Worm (Caenorhabditis elegans) whole organism, L3 larva: Measurements from ENCODE around the gene srx-118.

Experiments
- R02D3.7 ChIP-seq: fragments of 150-350 bp; optimal IDR thresholded peaks from 2 replicates; lab custom pipeline; 2014; ENCODE audit warnings: missing biosample characterization, missing genetic modification characterization
- ZK546.5 ChIP-seq: sonication (generic microtip); optimal IDR thresholded peaks from 2 replicates; lab custom pipeline; 2017; ENCODE audit warnings: missing biosample characterization, missing genetic modification characterization
- aly-2 ChIP-seq: fragments of 150-350 bp; optimal IDR thresholded peaks from 2 replicates; lab custom pipeline; 2014; ENCODE audit warnings: missing biosample characterization, missing genetic modification characterization
- ama-1 ChIP-seq: fragments of 150-350 bp; optimal IDR thresholded peaks from 2 replicates; lab custom pipeline; 2018
- ceh-16 ChIP-seq: sonication (generic microtip); optimal IDR thresholded peaks from 2 replicates; lab custom pipeline; 2017; ENCODE audit warnings: missing biosample characterization, missing genetic modification characterization
- ceh-28 ChIP-seq: fragments of 150-350 bp; optimal IDR thresholded peaks from 2 replicates; lab custom pipeline; 2014; ENCODE audit warnings: missing biosample characterization, missing genetic modification reagents, missing genetic modification characterization
- ceh-82 ChIP-seq: fragments of 150-350 bp; optimal IDR thresholded peaks from 2 replicates; lab custom pipeline; 2014; ENCODE audit warnings: missing biosample characterization, missing genetic modification characterization
- ceh-9 ChIP-seq: sonication (generic microtip); optimal IDR thresholded peaks from 2 replicates; lab custom pipeline; 2018; ENCODE audit warnings: missing biosample characterization, missing genetic modification characterization
- daf-12 ChIP-seq: fragments of 150-350 bp; optimal IDR thresholded peaks from 2 replicates; lab custom pipeline; 2014; ENCODE audit warnings: missing biosample characterization, missing genetic modification reagents, missing genetic modification characterization
- egl-27 ChIP-seq: sonication (generic microtip); optimal IDR thresholded peaks from 4 replicates; lab custom pipeline; 2017; ENCODE audit warnings: missing biosample characterization, missing genetic modification reagents, missing genetic modification characterization
- egl-5 ChIP-seq: fragments of 150-350 bp; optimal IDR thresholded peaks from 2 replicates; lab custom pipeline; 2017; ENCODE audit warnings: missing biosample characterization, missing genetic modification reagents, missing genetic modification characterization, inconsistent platforms
- elt-1 ChIP-seq: fragments of 150-350 bp; optimal IDR thresholded peaks from 2 replicates; lab custom pipeline; 2014; ENCODE audit warnings: missing biosample characterization, missing genetic modification characterization
- elt-2 ChIP-seq: sonication (generic microtip); optimal IDR thresholded peaks from 2 replicates; lab custom pipeline; 2016; ENCODE audit warnings: missing genetic modification reagents, mild to moderate bottlenecking, missing genetic modification characterization, missing compliant biosample characterization
- elt-3 ChIP-seq, 3 experiments: fragments of 150-350 bp in 1 of 3; sonication (generic microtip) in 2 of 3; optimal IDR thresholded peaks; 2 replicates in 2 of 3; 4 replicates in 1 of 3; lab custom pipeline; 2014 to 2017; ENCODE audit warnings: missing biosample characterization in 3 of 3, missing genetic modification characterization in 3 of 3
- eor-1 ChIP-seq, 2 experiments: fragments of 150-350 bp; optimal IDR thresholded peaks; 2 replicates each; lab custom pipeline; 2014 to 2018; ENCODE audit warnings: missing biosample characterization in 2 of 2, missing genetic modification characterization in 2 of 2
- fkh-10 ChIP-seq: sonication (generic microtip); optimal IDR thresholded peaks from 2 replicates; lab custom pipeline; 2017; ENCODE audit warnings: missing biosample characterization, missing genetic modification reagents, missing genetic modification characterization
- fkh-2 ChIP-seq: fragments of 150-350 bp; optimal IDR thresholded peaks from 2 replicates; lab custom pipeline; 2014; ENCODE audit warnings: missing biosample characterization, missing genetic modification reagents, missing genetic modification characterization
- fos-1 ChIP-seq: fragments of 150-350 bp; optimal IDR thresholded peaks from 2 replicates; lab custom pipeline; 2014; ENCODE audit warnings: missing biosample characterization, missing genetic modification characterization
- jun-1 ChIP-seq: fragments of 150-350 bp; optimal IDR thresholded peaks from 2 replicates; lab custom pipeline; 2014; ENCODE audit warnings: missing biosample characterization, missing genetic modification reagents, missing genetic modification characterization
- lin-15B ChIP-seq: fragments of 150-350 bp; optimal IDR thresholded peaks from 2 replicates; lab custom pipeline; 2014; ENCODE audit warnings: missing biosample characterization, missing genetic modification characterization
- lin-39 ChIP-seq: fragments of 150-350 bp; optimal IDR thresholded peaks from 2 replicates; lab custom pipeline; 2018; ENCODE audit warnings: missing biosample characterization, missing genetic modification reagents, missing genetic modification characterization
- lsy-12 ChIP-seq: sonication (generic microtip); optimal IDR thresholded peaks from 2 replicates; lab custom pipeline; 2016; ENCODE audit warnings: mild to moderate bottlenecking, missing genetic modification characterization, missing compliant biosample characterization
- mdl-1 ChIP-seq: fragments of 150-350 bp; optimal IDR thresholded peaks from 2 replicates; lab custom pipeline; 2014; ENCODE audit warnings: missing biosample characterization, missing genetic modification characterization
- nfya-1 ChIP-seq: sonication (generic microtip); optimal IDR thresholded peaks from 2 replicates; lab custom pipeline; 2017; ENCODE audit warnings: missing genetic modification characterization, mild to moderate bottlenecking, missing compliant biosample characterization, antibody characterized with exemption, moderate library complexity; ENCODE audit not compliant: insufficient read depth
- nhr-11 ChIP-seq: fragments of 150-350 bp; optimal IDR thresholded peaks from 2 replicates; lab custom pipeline; 2014; ENCODE audit warnings: missing biosample characterization, missing genetic modification characterization
- nhr-12 ChIP-seq: fragments of 150-350 bp; optimal IDR thresholded peaks from 2 replicates; lab custom pipeline; 2014; ENCODE audit warnings: missing biosample characterization, missing genetic modification characterization
- nhr-23 ChIP-seq: fragments of 150-350 bp; optimal IDR thresholded peaks from 2 replicates; lab custom pipeline; 2014; ENCODE audit warnings: missing biosample characterization, missing genetic modification reagents, missing genetic modification characterization
- nhr-237 ChIP-seq: fragments of 150-350 bp; optimal IDR thresholded peaks from 2 replicates; lab custom pipeline; 2014; ENCODE audit warnings: missing biosample characterization, missing genetic modification characterization
- nhr-25 ChIP-seq: sonication (generic microtip); optimal IDR thresholded peaks from 2 replicates; lab custom pipeline; 2017; ENCODE audit warnings: missing biosample characterization, missing genetic modification characterization
- nhr-28 ChIP-seq: fragments of 150-350 bp; optimal IDR thresholded peaks from 2 replicates; lab custom pipeline; 2014; ENCODE audit warnings: missing biosample characterization, missing genetic modification characterization
- nhr-43 ChIP-seq: sonication (generic microtip); optimal IDR thresholded peaks from 2 replicates; lab custom pipeline; 2016; ENCODE audit warnings: mild to moderate bottlenecking, missing genetic modification characterization, missing compliant biosample characterization; ENCODE audit not compliant: poor library complexity, severe bottlenecking
- nhr-67 ChIP-seq: fragments of 150-350 bp; optimal IDR thresholded peaks from 2 replicates; lab custom pipeline; 2014; ENCODE audit warnings: missing biosample characterization, missing genetic modification characterization
- nhr-76 ChIP-seq: fragments of 150-350 bp; sonication (generic microtip); optimal IDR thresholded peaks from 5 replicates; lab custom pipeline; 2014; ENCODE audit warnings: missing biosample characterization, missing genetic modification characterization
- nhr-77 ChIP-seq: fragments of 150-350 bp; optimal IDR thresholded peaks from 2 replicates; lab custom pipeline; 2014; ENCODE audit warnings: missing biosample characterization, missing genetic modification characterization
- pha-4 ChIP-seq: fragments of 150-350 bp; optimal IDR thresholded peaks from 2 replicates; lab custom pipeline; 2014; ENCODE audit warnings: missing biosample characterization, missing genetic modification reagents, missing genetic modification characterization
- skn-1 ChIP-seq: fragments of 150-350 bp; optimal IDR thresholded peaks from 2 replicates; lab custom pipeline; 2014; ENCODE audit warnings: missing biosample characterization, missing genetic modification characterization
- snpc-4 ChIP-seq: fragments of 150-350 bp; optimal IDR thresholded peaks from 2 replicates; lab custom pipeline; 2014; ENCODE audit warnings: missing biosample characterization, missing genetic modification characterization
- tbx-2 ChIP-seq: sonication (generic microtip); optimal IDR thresholded peaks from 2 replicates; lab custom pipeline; 2016; ENCODE audit warnings: mild to moderate bottlenecking, missing genetic modification characterization, missing compliant biosample characterization
- unc-39 ChIP-seq: sonication (generic microtip); optimal IDR thresholded peaks from 4 replicates; lab custom pipeline; 2017; ENCODE audit warnings: missing biosample characterization, missing genetic modification characterization
- unc-62 ChIP-seq: fragments of 150-350 bp; sonication (generic microtip); optimal IDR thresholded peaks from 4 replicates; lab custom pipeline; 2014; ENCODE audit warnings: missing biosample characterization, missing genetic modification reagents, missing genetic modification characterization
- ztf-11 ChIP-seq: fragments of 150-350 bp; optimal IDR thresholded peaks from 2 replicates; lab custom pipeline; 2014; ENCODE audit warnings: missing biosample characterization, missing genetic modification characterization
- ztf-4 ChIP-seq: fragments of 150-350 bp; optimal IDR thresholded peaks from 2 replicates; lab custom pipeline; 2014; ENCODE audit warnings: missing biosample characterization, missing genetic modification characterization

srx-118 gene

DNA sequence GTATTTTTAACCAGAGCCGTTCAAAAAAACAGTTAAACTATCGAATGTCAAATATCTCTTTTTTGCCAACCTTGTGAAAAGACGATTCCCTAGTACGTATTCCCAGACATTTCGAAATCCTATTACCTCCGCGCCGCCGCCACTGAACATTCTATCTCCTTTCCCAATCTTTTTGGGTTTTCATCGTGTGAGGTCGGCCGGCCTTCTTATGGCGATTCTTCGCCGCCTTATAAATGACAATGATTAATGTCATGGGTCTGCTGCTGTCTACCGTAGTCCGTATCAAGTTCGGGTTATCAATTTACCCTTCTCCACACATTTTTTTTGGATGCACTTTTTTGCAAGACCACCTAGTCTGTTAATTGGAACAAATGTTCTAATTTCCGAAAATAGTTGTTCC is 24.0 kb downstream of the srx-118 start:
- peak; percentile 52 for TF ChIP-seq nhr-25 (tag; lab: Kevin White, UChicago)
- no peak for TF ChIP-seq lin-39 (tag; lab: Kevin White, UChicago)
- TF ChIP-seq unc-62 (GFP tag; lab: Kevin White, UChicago): no peak
- no peak for TF ChIP-seq nhr-237
- TF ChIP-seq fkh-2 (tag; lab: Kevin White, UChicago): no peak
- peak; percentile 4 for TF ChIP-seq nhr-43 (tag; lab: Kevin White, UChicago)
- no peak for TF ChIP-seq skn-1 (tag; lab: Kevin White, UChicago)
- TF ChIP-seq ceh-28 (tag; lab: Kevin White, UChicago): no peak
- no peak for TF ChIP-seq snpc-4 (tag; lab: Kevin White, UChicago)
- TF ChIP-seq fos-1: no peak
- TF ChIP-seq ztf-4 (tag; lab: Kevin White, UChicago): no peak
- TF ChIP-seq nhr-23 (tag; lab: Kevin White, UChicago): no peak
- TF ChIP-seq nhr-67: no peak
- no peak for TF ChIP-seq ama-1 (lab: Kevin White, UChicago)
- TF ChIP-seq elt-3 (tag; optimal IDR thresholded peaks at IDR 0.05; lab: Kevin White, UChicago): peak in 1 of 3 experiments; percentile 20
- TF ChIP-seq daf-12: no peak
- TF ChIP-seq elt-2 (tag; lab: Kevin White, UChicago): no peak
- TF ChIP-seq nhr-11 (tag; lab: Kevin White, UChicago): no peak
- TF ChIP-seq pha-4 (tag; lab: Kevin White, UChicago): no peak
- TF ChIP-seq nhr-76: no peak
- TF ChIP-seq eor-1 (tag; optimal IDR thresholded peaks at IDR 0.05; lab: Kevin White, UChicago): no peak
- TF ChIP-seq fkh-10: no peak
- TF ChIP-seq ceh-9 (tag; lab: Kevin White, UChicago): no peak
- TF ChIP-seq unc-39 (tag; lab: Kevin White, UChicago): no peak
- TF ChIP-seq ceh-16 (tag; lab: Kevin White, UChicago): no peak
- TF ChIP-seq nfya-1 (tag; lab: Kevin White, UChicago): peak; percentile 75
- TF ChIP-seq ZK546.5 (tag; lab: Kevin White, UChicago): no peak

- no peak for TF ChIP-seq nhr-28 (tag; lab: Kevin White, UChicago)
- TF ChIP-seq ceh-28 (tag; lab: Kevin White, UChicago): no peak
- no peak for TF ChIP-seq tbx-2
These were observed 25.3 kb downstream of the srx-118 start for ce11 chrII:12550940-12551339.

- TF ChIP-seq R02D3.7 (tag; lab: Kevin White, UChicago) (no peak), daf-12 (no peak), nhr-43 (tag; lab: Kevin White, UChicago) (no peak), ceh-82 (tag; lab: Kevin White, UChicago) (no peak), egl-5 (tag; lab: Kevin White, UChicago) (no peak), pha-4 (tag; lab: Kevin White, UChicago) (no peak), nhr-77 (no peak), fos-1 (no peak), mdl-1 (no peak), fkh-2 (tag; lab: Kevin White, UChicago) (no peak), nhr-11 (tag; lab: Kevin White, UChicago) (no peak), nhr-237 (no peak), lin-15B (no peak), aly-2 (tag; lab: Kevin White, UChicago) (no peak), nhr-67 (no peak), ceh-16 (tag; lab: Kevin White, UChicago) (no peak)
These were observed 30.0 kb downstream of the srx-118 start, which contains the start of gene F49C5.11 for ce11 chrII:12555579-12555978. Gene F49C5.11, plus strand, starts transcription at chrII:12555879.

ce11 chrII:12560210-12560609 is 34.6 kb downstream of the srx-118 start, which contains the start of gene F49C5.12:
Gene F49C5.12, minus strand, starts transcription at chrII:12560310.
- TF ChIP-seq aly-2 (tag; lab: Kevin White, UChicago) (no peak), daf-12 (no peak)

DNA sequence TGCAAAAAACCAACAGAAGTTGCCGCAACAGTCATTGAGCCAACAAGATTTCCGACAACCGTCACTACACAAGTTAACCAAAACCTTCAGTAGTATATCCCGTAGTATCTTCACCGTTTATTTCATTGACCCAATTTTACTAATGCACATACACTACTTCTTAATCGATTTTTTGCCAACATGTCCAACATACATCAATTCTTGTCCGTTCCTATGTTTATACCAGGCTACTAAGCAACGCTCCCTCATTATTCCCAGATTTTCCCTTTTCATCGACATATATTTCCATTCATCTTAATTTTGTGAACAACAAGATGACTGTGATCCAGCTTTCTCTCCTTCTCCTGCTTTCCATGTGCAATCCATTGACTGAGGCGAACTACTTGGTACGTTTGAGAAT is 40.2 kb downstream of the srx-118 start, which contains the start of gene F49C5.7:
Gene F49C5.7, plus strand, starts transcription at position 301 of the 400 bp plus-strand sequence.
- TF ChIP-seq aly-2 (tag; lab: Kevin White, UChicago): no peak
- TF ChIP-seq egl-27 (tag; lab: Kevin White, UChicago): no peak
- no peak for TF ChIP-seq lsy-12 (tag; lab: Kevin White, UChicago)
- TF ChIP-seq ceh-28 (tag; lab: Kevin White, UChicago): no peak
- TF ChIP-seq ztf-11 (tag; lab: Kevin White, UChicago): no peak
- no peak for TF ChIP-seq nhr-67
- TF ChIP-seq ama-1 (lab: Kevin White, UChicago): no peak
- TF ChIP-seq fkh-10: no peak
- no peak for TF ChIP-seq ztf-4 (tag; lab: Kevin White, UChicago)
- TF ChIP-seq elt-1 (tag; lab: Kevin White, UChicago): no peak
- no peak for TF ChIP-seq fkh-2 (tag; lab: Kevin White, UChicago)
- no peak for TF ChIP-seq mdl-1
- TF ChIP-seq ZK546.5 (tag; lab: Kevin White, UChicago): no peak
- TF ChIP-seq jun-1: no peak
- TF ChIP-seq nfya-1 (tag; lab: Kevin White, UChicago): no peak
- TF ChIP-seq nhr-12 (tag; lab: Kevin White, UChicago): no peak
